Fruit fly (Drosophila melanogaster) whole organism, adult: ENCODE measurements around the gene Trxr1.

Source experiments
- CG11617 ChIP-seq: fragments of 200-800 bp; sonication (Bioruptor generic); optimal IDR thresholded peaks from 2 replicates; lab custom pipeline; 2017; ENCODE audit warnings: mild to moderate bottlenecking, missing biosample characterization, missing genetic modification reagents, missing genetic modification characterization
- CG1620 ChIP-seq: fragments of 200-800 bp; sonication (Bioruptor generic); optimal IDR thresholded peaks from 2 replicates; lab custom pipeline; 2016; ENCODE audit warnings: missing biosample characterization, missing genetic modification characterization

DNA sequence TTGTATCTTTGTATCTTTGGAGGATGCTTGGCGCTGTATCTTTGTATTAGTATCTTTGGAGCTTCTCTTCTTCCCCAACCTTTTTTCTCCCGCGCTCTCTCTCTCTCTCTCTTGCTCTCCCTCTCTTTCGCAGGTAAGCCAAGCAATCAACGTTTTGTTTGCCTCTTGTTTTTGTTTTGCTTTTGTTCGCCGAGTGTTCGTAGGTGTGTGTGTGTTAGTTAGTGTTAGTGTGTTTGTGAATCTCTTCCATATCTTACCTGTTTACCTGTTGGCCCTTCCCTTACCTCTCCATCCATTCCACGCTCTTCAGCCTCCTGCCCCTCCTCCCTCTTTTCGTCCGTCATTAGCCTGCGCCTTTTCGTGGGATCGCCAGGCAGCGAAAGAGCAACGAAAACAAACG lies 28.3 kb upstream of the Trxr1 start:
- no peak for TF ChIP-seq CG1620
- no peak for TF ChIP-seq CG11617 (GFP tag; lab: Kevin White, UChicago)
